Worm (Caenorhabditis elegans): ENCODE results near the gene C53A5.13.

The C53A5.13 gene

ce11 chrV:14522514-14522913, 24.2 kb upstream of the C53A5.13 start, which contains the start of gene C53A5.16:
Gene C53A5.16, minus strand, starts transcription at chrV:14522614.
- TF ChIP-seq bed-3 (GFP tag; optimal IDR thresholded peaks at IDR 0.05) (no peak), mab-5 (tag; optimal IDR thresholded peaks at IDR 0.05) (no peak), lin-13 (tag; optimal IDR thresholded peaks at IDR 0.05) (no peak), hlh-1 (tag; optimal IDR thresholded peaks at IDR 0.05) (no peak), nhr-76 (tag; optimal IDR thresholded peaks at IDR 0.05) (no peak)

ce11 chrV:14523105-14523504, 23.6 kb upstream of the C53A5.13 start, which contains the start of gene C53A5.2:
Gene C53A5.2, minus strand, starts transcription at chrV:14523205.
- no peak for TF ChIP-seq bed-3 (GFP tag; optimal IDR thresholded peaks at IDR 0.05)
- no peak for TF ChIP-seq unc-120 (tag; optimal IDR thresholded peaks at IDR 0.05; ENCODE audit: poor library complexity, severe bottlenecking)

DNA sequence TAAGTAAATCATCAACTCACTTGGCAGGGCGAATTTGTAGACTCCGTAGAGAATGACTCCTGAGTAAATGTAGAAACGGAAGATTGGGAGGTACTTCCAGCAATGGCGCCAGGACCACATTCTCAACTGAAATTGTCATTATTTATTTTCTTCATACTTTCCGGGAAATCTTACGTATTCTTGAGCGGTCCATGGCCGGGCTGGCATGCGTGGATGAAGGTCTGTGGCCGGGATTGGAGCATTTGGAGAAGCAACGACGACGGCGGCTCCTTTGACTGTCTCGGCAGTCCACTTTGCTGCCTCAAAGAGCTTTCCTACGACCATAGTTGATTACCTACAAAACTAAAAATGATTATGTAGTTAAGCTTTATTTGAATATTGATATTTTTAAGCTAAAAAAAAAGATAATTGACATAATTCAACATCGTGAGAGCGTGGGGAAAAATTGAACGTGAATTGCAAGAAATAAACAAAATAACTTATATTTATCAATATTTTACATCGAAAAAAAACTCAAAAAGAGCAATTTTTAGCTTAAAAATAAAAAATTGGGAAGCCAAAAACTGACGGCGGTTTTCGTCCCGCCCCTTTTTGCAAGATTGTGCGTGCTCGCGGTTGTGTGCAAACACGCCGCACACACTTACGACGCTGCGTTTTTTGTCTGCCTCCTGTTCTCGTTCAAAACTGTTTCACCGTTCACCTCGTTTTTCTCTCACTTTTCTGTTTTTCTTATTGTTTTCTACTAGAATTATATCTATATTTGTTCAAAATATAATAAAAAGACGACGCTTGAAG, 22.7 kb upstream of the C53A5.13 start, which contains the start of gene ril-1:
Gene ril-1, minus strand, starts transcription at position 342 of the 795 bp plus-strand sequence.
- TF ChIP-seq elt-1 (tag; optimal IDR thresholded peaks at IDR 0.05; ENCODE audit: borderline replicate concordance, insufficient read depth) (peak; percentile 14), mep-1 (tag; optimal IDR thresholded peaks at IDR 0.05) (peak; percentile 19), nhr-28 (tag; optimal IDR thresholded peaks at IDR 0.05) (no peak), nhr-2 (tag; optimal IDR thresholded peaks at IDR 0.05) (no peak), ceh-39 (tag; optimal IDR thresholded peaks at IDR 0.05) (no peak), cnd-1 (tag; optimal IDR thresholded peaks at IDR 0.05) (peak; percentile 28), ham-2 (GFP tag; optimal IDR thresholded peaks at IDR 0.05) (no peak), flh-1 (GFP tag; optimal IDR thresholded peaks at IDR 0.05) (peak; percentile 1), ceh-43 (GFP tag; optimal IDR thresholded peaks at IDR 0.05) (peak; percentile 52), mab-5 (tag; optimal IDR thresholded peaks at IDR 0.05) (no peak), drap-1 (GFP tag; optimal IDR thresholded peaks at IDR 0.05) (peak; percentile 73), mls-2 (tag; optimal IDR thresholded peaks at IDR 0.05) (no peak), nhr-237 (tag; optimal IDR thresholded peaks at IDR 0.05) (no peak), elt-3 (tag; optimal IDR thresholded peaks at IDR 0.05) (no peak), snpc-4 (tag; optimal IDR thresholded peaks at IDR 0.05) (no peak), pha-4 (tag; optimal IDR thresholded peaks at IDR 0.05) (no peak), lsy-2 (tag; optimal IDR thresholded peaks at IDR 0.05) (peak; percentile 58), lin-13 (tag; optimal IDR thresholded peaks at IDR 0.05) (no peak), ztf-11 (tag; optimal IDR thresholded peaks at IDR 0.05) (no peak), unc-120 (tag; optimal IDR thresholded peaks at IDR 0.05; ENCODE audit: poor library complexity, severe bottlenecking) (peak; percentile 37), tbx-8 (GFP tag; optimal IDR thresholded peaks at IDR 0.05) (peak; percentile 20), ceh-83 (GFP tag; optimal IDR thresholded peaks at IDR 0.05) (no peak), sptf-1 (tag; optimal IDR thresholded peaks at IDR 0.05) (peak; percentile 58), nhr-12 (tag; optimal IDR thresholded peaks at IDR 0.05) (no peak), unc-62 (GFP tag; optimal IDR thresholded peaks at IDR 0.05) (no peak), hlh-1 (tag; optimal IDR thresholded peaks at IDR 0.05) (peak; percentile 23), blmp-1 (tag; optimal IDR thresholded peaks at IDR 0.05) (peak; percentile 1), lin-32 (GFP tag; optimal IDR thresholded peaks at IDR 0.05) (no peak), zip-8 (tag; optimal IDR thresholded peaks at IDR 0.05) (no peak), sem-2 (GFP tag; optimal IDR thresholded peaks at IDR 0.05) (no peak), bed-3 (GFP tag; optimal IDR thresholded peaks at IDR 0.05) (no peak), unc-39 (tag; optimal IDR thresholded peaks at IDR 0.05) (no peak), ces-1 (GFP tag; optimal IDR thresholded peaks at IDR 0.05) (no peak), M03D4.4 (tag; optimal IDR thresholded peaks at IDR 0.05) (peak; percentile 63)

DNA sequence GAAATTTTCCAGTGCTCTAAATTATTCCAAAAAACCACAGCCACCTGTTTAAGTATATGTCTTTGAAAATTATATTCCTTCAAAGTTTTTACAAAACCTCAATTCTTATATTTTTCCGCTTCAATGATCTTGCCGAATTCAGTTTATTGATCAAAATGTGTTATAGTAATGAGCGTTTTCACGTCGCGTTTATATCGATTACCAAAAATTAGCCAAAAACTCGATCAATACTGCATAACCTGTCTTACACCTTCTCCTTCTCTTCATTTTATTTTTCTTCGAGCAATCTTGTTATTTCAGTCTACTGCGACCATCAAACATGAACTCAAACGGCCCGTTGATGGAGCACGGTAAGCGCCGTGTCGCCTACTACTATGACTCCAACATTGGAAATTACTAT, 21.6 kb upstream of the C53A5.13 start, which contains the start of gene hda-1:
Gene hda-1, plus strand, starts transcription at position 301 of the 400 bp plus-strand sequence.
- TF ChIP-seq pha-4 (tag; optimal IDR thresholded peaks at IDR 0.05) = no peak
- TF ChIP-seq bed-3 (GFP tag; optimal IDR thresholded peaks at IDR 0.05) = no peak
- TF ChIP-seq ham-2 (GFP tag; optimal IDR thresholded peaks at IDR 0.05) = no peak
- TF ChIP-seq M03D4.4 (tag; optimal IDR thresholded peaks at IDR 0.05) = no peak
- TF ChIP-seq flh-1 (GFP tag; optimal IDR thresholded peaks at IDR 0.05) = no peak
- no peak for TF ChIP-seq tbx-8 (GFP tag; optimal IDR thresholded peaks at IDR 0.05)
- no peak for TF ChIP-seq nhr-12 (tag; optimal IDR thresholded peaks at IDR 0.05)
- TF ChIP-seq zip-8 (tag; optimal IDR thresholded peaks at IDR 0.05) = no peak
- TF ChIP-seq nhr-2 (tag; optimal IDR thresholded peaks at IDR 0.05) = no peak
- TF ChIP-seq drap-1 (GFP tag; optimal IDR thresholded peaks at IDR 0.05) = no peak
- TF ChIP-seq sptf-1 (tag; optimal IDR thresholded peaks at IDR 0.05) = no peak
- no peak for TF ChIP-seq ztf-11 (tag; optimal IDR thresholded peaks at IDR 0.05)
- no peak for TF ChIP-seq cnd-1 (tag; optimal IDR thresholded peaks at IDR 0.05)
- TF ChIP-seq nhr-237 (tag; optimal IDR thresholded peaks at IDR 0.05) = no peak
- no peak for TF ChIP-seq unc-39 (tag; optimal IDR thresholded peaks at IDR 0.05)
- no peak for TF ChIP-seq mep-1 (tag; optimal IDR thresholded peaks at IDR 0.05)
- no peak for TF ChIP-seq mab-5 (tag; optimal IDR thresholded peaks at IDR 0.05)
- no peak for TF ChIP-seq lsy-2 (tag; optimal IDR thresholded peaks at IDR 0.05)
